Fruit fly (Drosophila melanogaster): ENCODE data around the gene CG3165.

Gene CG3165

dm6 chr2L:2999609-3000008 is 22.7 kb downstream of the CG3165 start:
- TF ChIP-seq CG8478 (optimal IDR thresholded peaks at IDR 0.05) (no peak), psq (optimal IDR thresholded peaks at IDR 0.05) (no peak), Dll (optimal IDR thresholded peaks at IDR 0.05) (no peak), usp (GFP tag; optimal IDR thresholded peaks at IDR 0.05) (no peak)

- TF ChIP-seq Dll (optimal IDR thresholded peaks at IDR 0.05) (no peak), psq (optimal IDR thresholded peaks at IDR 0.05) (no peak), EcR (GFP tag; optimal IDR thresholded peaks at IDR 0.05) (no peak), pan (optimal IDR thresholded peaks at IDR 0.05) (no peak), usp (GFP tag; optimal IDR thresholded peaks at IDR 0.05) (no peak), CG8478 (optimal IDR thresholded peaks at IDR 0.05) (no peak)
These were observed 23.6 kb downstream of the CG3165 start for dm6 chr2L:3000517-3000934.

- no peak for TF ChIP-seq EcR (GFP tag; optimal IDR thresholded peaks at IDR 0.05)
- no peak for TF ChIP-seq pan (optimal IDR thresholded peaks at IDR 0.05)
- no peak for TF ChIP-seq psq (optimal IDR thresholded peaks at IDR 0.05)
- no peak for TF ChIP-seq usp (GFP tag; optimal IDR thresholded peaks at IDR 0.05)
- no peak for TF ChIP-seq Dll (optimal IDR thresholded peaks at IDR 0.05)
- TF ChIP-seq CG8478 (optimal IDR thresholded peaks at IDR 0.05), result no peak
These were observed 25.0 kb downstream of the CG3165 start for dm6 chr2L:3001953-3002352.

dm6 chr2L:3003399-3003798 is 26.5 kb downstream of the CG3165 start:
- TF ChIP-seq psq (optimal IDR thresholded peaks at IDR 0.05) (no peak), EcR (GFP tag; optimal IDR thresholded peaks at IDR 0.05) (no peak), usp (GFP tag; optimal IDR thresholded peaks at IDR 0.05) (no peak), Dll (optimal IDR thresholded peaks at IDR 0.05) (no peak), pan (optimal IDR thresholded peaks at IDR 0.05) (no peak), CG8478 (optimal IDR thresholded peaks at IDR 0.05) (no peak)

- TF ChIP-seq usp (GFP tag; optimal IDR thresholded peaks at IDR 0.05), result no peak
- no peak for TF ChIP-seq pan (optimal IDR thresholded peaks at IDR 0.05)
- TF ChIP-seq EcR (GFP tag; optimal IDR thresholded peaks at IDR 0.05), result no peak
- TF ChIP-seq psq (optimal IDR thresholded peaks at IDR 0.05), result no peak
- no peak for TF ChIP-seq CG8478 (optimal IDR thresholded peaks at IDR 0.05)
- no peak for TF ChIP-seq Dll (optimal IDR thresholded peaks at IDR 0.05)
These were observed 27.7 kb downstream of the CG3165 start for dm6 chr2L:3004601-3005000.

- TF ChIP-seq psq (optimal IDR thresholded peaks at IDR 0.05) (no peak), pan (optimal IDR thresholded peaks at IDR 0.05) (no peak), usp (GFP tag; optimal IDR thresholded peaks at IDR 0.05) (no peak), Dll (optimal IDR thresholded peaks at IDR 0.05) (no peak), EcR (GFP tag; optimal IDR thresholded peaks at IDR 0.05) (no peak), CG8478 (optimal IDR thresholded peaks at IDR 0.05) (no peak)
These were observed 28.6 kb downstream of the CG3165 start for dm6 chr2L:3005483-3005882.

dm6 chr2L:3006194-3006593 is 29.3 kb downstream of the CG3165 start:
- TF ChIP-seq EcR (GFP tag; optimal IDR thresholded peaks at IDR 0.05) (no peak), Dll (optimal IDR thresholded peaks at IDR 0.05) (no peak), CG8478 (optimal IDR thresholded peaks at IDR 0.05) (no peak), psq (optimal IDR thresholded peaks at IDR 0.05) (no peak), usp (GFP tag; optimal IDR thresholded peaks at IDR 0.05) (no peak), pan (optimal IDR thresholded peaks at IDR 0.05) (no peak)

dm6 chr2L:3006925-3007426 is 30.1 kb downstream of the CG3165 start:
- TF ChIP-seq pan (optimal IDR thresholded peaks at IDR 0.05) (no peak), psq (optimal IDR thresholded peaks at IDR 0.05) (no peak), Dll (optimal IDR thresholded peaks at IDR 0.05) (no peak), CG8478 (optimal IDR thresholded peaks at IDR 0.05) (no peak), usp (GFP tag; optimal IDR thresholded peaks at IDR 0.05) (no peak), EcR (GFP tag; optimal IDR thresholded peaks at IDR 0.05) (no peak)

- TF ChIP-seq CG8478 (optimal IDR thresholded peaks at IDR 0.05), result no peak
- TF ChIP-seq Dll (optimal IDR thresholded peaks at IDR 0.05), result no peak
- no peak for TF ChIP-seq EcR (GFP tag; optimal IDR thresholded peaks at IDR 0.05)
- no peak for TF ChIP-seq psq (optimal IDR thresholded peaks at IDR 0.05)
- TF ChIP-seq usp (GFP tag; optimal IDR thresholded peaks at IDR 0.05), result no peak
- TF ChIP-seq pan (optimal IDR thresholded peaks at IDR 0.05), result no peak
These were observed 32.5 kb downstream of the CG3165 start for dm6 chr2L:3009438-3009837.

dm6 chr2L:3011484-3011883 is 34.6 kb downstream of the CG3165 start:
- TF ChIP-seq Dll (optimal IDR thresholded peaks at IDR 0.05) (no peak), usp (GFP tag; optimal IDR thresholded peaks at IDR 0.05) (no peak), CG8478 (optimal IDR thresholded peaks at IDR 0.05) (no peak), pan (optimal IDR thresholded peaks at IDR 0.05) (no peak), EcR (GFP tag; optimal IDR thresholded peaks at IDR 0.05) (no peak), psq (optimal IDR thresholded peaks at IDR 0.05) (no peak)

- TF ChIP-seq EcR (GFP tag; optimal IDR thresholded peaks at IDR 0.05), result no peak
- TF ChIP-seq CG8478 (optimal IDR thresholded peaks at IDR 0.05), result no peak
- TF ChIP-seq psq (optimal IDR thresholded peaks at IDR 0.05), result no peak
- TF ChIP-seq pan (optimal IDR thresholded peaks at IDR 0.05), result no peak
- no peak for TF ChIP-seq usp (GFP tag; optimal IDR thresholded peaks at IDR 0.05)
These were observed 35.9 kb downstream of the CG3165 start for dm6 chr2L:3012780-3013179.

dm6 chr2L:3018212-3018611 is 41.3 kb downstream of the CG3165 start, which contains the start of the genes CG17224 and CG17264:
TSS of gene CG17224 (minus strand) at chr2L:3018308.
TSS of gene CG17264 (plus strand) at chr2L:3018508.
- TF ChIP-seq EcR (GFP tag; optimal IDR thresholded peaks at IDR 0.05), result no peak
- TF ChIP-seq usp (GFP tag; optimal IDR thresholded peaks at IDR 0.05), result no peak
- TF ChIP-seq CG8478 (optimal IDR thresholded peaks at IDR 0.05), result no peak
- TF ChIP-seq psq (optimal IDR thresholded peaks at IDR 0.05), result no peak
- no peak for TF ChIP-seq pan (optimal IDR thresholded peaks at IDR 0.05)
- TF ChIP-seq Dll (optimal IDR thresholded peaks at IDR 0.05), result no peak

dm6 chr2L:3022986-3023385 is 46.1 kb downstream of the CG3165 start, which contains the start of the genes alpha4GT1 and Prp40:
TSS of gene alpha4GT1 (minus strand) at chr2L:3023141.
TSS of gene Prp40 (plus strand) at chr2L:3023226.
- TF ChIP-seq EcR (GFP tag; optimal IDR thresholded peaks at IDR 0.05) (no peak), Dll (optimal IDR thresholded peaks at IDR 0.05) (no peak), pan (optimal IDR thresholded peaks at IDR 0.05) (no peak), psq (optimal IDR thresholded peaks at IDR 0.05) (no peak), usp (GFP tag; optimal IDR thresholded peaks at IDR 0.05) (no peak), CG8478 (optimal IDR thresholded peaks at IDR 0.05) (no peak)

Measured in whole organism.